Fruit fly (Drosophila melanogaster) ovary, adult (tissue): ENCODE data around the gene CG43322.
A peak's percentile ranks its signal among the peaks of the same experiment; 100 is the strongest.

ENCODE experiments used
- CG17801 ChIP-seq: fragments of 200-800 bp; optimal IDR thresholded peaks from 2 replicates; lab custom pipeline; 2019; ENCODE audit warnings: missing biosample characterization, mild to moderate bottlenecking, missing genetic modification characterization, moderate library complexity; ENCODE audit not compliant: partially characterized antibody

The CG43322 gene

DNA sequence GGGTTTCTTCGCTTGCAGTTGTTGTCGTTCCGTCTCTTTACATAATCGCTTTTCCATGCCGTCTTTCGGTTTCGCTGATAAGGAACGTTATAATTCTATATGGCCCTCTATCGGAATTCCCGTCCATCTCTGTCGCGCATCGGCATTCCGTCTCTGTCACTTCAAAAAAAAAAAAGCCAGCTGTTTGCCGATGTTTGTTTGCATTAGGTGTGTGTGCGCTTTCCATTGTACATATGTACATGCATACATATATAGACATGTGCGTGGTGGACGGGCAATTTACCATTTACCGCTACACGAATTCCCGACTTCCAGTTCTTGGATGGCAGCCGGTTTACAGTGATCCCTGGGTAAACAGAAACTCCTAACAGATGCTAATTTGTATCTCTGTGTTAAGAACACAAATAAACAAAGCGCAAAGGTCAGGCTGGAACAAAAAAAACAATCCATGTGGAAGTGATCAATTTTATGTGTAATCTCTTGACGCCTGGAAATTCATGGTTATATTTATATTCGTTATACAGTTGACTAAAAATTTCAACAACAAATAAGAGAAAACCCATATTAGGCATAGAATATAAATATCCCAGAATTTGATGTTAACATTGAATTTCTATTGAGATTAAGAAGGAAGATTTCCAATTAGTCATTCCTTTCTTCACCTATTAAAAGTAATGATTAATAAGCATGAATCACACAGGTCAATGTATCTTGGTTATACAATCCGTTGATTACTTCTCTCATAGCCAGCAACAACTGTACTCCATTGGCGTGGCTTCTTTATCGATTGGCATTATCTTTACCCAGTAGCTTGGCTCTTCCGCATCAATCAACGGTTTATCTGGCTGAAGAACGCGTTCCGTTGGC is 30.1 kb downstream of the CG43322 start:
- TF ChIP-seq CG17801 (GFP tag; lab: Kevin White, UChicago) = no peak

DNA sequence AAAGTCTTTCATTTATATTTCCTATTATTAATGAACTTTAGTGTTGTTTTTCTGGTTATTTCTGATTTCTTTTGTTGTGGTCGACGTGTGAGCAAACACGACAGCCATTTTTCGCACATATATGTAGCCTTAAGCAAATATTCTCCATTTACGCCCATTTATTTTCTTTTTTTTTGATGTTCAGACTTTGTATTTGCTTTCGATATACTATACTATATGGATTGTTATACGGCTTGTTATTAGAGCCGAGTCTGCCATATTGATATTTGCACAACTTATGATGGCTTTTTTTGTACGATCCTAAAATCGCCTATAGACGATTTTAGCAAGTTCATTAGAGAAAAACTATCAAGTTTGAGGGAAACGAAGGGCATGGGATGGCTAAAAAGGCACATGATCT is 34.5 kb downstream of the CG43322 start:
- no peak for TF ChIP-seq CG17801 (GFP tag; lab: Kevin White, UChicago)

DNA sequence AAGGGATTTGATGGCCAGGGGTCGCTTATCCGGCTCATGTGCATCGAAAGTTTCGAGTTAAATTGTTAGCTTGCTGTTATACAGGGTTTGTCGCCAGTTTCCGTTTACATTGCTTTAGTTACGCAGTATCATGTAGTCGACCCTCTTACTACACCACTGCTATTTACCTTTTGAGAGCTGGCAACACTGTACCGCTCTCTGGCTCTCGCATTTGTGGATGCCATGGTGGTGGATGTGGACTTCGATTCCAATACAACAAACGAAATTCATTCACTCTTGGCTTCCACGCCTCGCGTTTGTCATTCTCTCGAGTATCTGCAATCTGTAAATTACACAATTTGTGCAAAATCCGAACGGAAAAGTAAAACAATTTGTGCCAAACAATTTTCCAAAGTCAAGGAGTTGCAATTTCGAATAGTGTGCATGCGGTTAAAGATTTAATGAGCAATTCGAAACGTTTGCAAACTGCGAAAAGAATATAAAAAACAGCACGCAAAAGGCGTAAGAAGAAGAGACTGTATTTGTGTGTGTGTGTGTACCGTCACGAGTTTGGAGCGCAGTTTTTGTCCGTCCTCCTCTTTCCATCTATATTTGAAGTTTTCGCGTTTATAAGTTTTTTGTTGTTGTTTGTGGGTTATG is 35.9 kb downstream of the CG43322 start:
- TF ChIP-seq CG17801 (GFP tag; lab: Kevin White, UChicago) = peak; percentile 63

DNA sequence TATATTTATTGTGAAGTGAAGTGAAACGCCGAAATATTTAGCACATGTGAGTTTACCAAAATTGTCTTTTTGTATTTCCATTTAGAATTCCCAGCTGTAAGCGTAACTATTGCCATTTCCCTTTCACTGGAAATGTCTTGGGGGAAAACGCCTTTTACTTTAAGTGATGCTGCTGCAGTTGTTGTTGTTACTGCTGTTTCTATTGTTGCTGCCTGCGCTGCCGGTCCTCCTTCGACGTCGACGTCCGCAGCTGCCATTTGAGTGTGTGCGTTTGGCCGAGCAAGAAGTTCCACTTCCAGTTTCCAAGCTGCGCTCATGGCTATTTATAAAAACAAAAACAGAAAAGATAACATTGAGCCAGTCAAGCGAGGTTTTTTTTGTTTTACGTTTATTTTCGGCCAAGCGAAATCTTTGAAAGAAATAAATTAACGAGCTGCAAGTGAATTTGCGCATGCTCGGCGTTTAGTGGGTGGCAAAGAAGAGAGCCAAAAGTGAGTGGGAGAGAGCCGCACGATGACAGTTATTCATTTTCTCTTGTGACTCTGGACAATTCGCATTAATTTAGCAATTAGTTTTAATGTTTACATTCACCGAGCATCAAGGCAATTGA is 36.6 kb downstream of the CG43322 start:
- TF ChIP-seq CG17801 (GFP tag; lab: Kevin White, UChicago) = no peak

DNA sequence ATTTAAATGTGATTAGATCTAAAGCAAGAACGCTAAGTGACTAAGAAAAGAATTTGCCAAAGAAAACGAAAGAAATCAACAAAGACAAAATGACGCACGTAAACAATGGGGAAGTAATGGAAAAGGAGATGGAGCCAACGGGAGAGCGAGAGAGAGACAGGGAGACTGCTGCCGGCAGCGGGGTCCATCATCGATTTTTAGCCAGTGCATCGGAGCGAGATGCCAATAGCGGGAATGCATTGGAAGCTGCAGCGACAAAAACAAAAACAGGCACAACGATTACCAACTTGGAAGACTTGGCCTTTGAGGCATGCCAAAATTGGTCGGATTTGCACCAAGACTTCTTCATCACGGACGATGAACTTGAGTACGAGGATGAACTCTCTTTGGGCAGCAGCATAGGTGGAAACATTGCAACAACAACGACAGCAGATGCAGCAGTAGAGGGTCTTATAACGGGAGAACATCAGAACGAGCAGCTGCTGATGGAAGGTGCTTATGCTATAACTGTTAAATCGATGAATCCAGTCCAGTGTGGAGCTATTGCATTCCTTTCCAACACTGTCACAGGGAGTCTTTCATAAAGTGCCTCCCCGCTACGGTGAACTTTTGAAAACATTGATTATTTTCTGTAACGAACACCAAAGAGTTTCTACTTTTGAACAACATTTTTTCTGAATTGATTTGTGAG is 37.4 kb downstream of the CG43322 start:
- no peak for TF ChIP-seq CG17801 (GFP tag; lab: Kevin White, UChicago)

DNA sequence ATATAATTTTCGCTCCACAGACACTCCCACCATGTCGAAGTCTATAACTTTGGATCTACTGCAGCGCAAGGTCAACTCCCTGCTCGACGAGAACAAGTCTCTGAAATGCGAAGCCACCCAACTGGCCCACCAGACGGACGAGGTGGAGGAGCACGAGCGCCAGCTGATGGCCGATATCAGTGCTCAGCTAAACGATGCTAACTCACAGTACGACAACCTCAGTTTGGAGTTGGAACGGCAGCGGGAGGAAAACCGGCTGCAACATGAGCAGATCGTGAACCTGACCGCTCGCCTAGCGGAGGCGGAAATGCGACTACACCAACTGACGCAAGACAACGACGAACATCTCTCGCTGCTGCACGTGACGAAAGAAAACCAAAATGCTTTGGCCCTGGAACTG is 38.5 kb downstream of the CG43322 start:
- no peak for TF ChIP-seq CG17801 (GFP tag; lab: Kevin White, UChicago)

DNA sequence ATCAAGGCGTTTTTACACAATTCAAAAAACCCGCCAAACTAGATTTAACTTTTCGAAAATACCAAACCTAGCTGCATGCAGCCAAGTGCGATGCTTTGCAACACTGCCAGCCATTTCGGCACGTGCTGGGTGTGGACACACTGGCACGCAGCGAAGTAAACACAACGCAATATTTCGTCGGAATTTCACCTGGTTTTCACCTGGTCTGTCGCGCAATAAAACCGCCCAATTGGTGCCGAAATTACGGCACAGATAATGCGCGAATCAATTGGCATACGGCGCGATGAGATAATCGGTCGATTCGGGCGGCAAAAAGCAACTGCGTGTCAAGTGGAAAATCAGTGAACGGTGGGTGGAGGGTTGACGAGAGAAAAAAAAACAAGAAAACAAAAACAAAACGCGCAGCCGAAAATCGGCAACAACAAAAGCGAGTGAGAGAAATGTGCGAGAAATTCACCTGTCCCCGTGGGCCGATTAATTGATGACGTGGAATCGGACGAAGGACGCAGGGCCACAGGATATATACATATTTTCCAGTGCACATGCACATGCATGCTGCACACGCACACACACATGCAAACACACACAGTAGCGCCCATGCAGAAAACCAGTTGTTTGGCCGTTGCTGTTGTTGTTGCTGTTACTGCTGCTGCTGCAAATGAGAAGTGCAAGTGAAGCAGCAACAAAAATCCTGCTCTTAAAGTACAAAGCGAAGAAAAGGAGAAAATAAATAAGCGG is 43.2 kb downstream of the CG43322 start, which contains the start of gene Mnn1:
TSS of gene Mnn1 (plus strand) at position 113 of the 738 bp plus-strand sequence.
- TF ChIP-seq CG17801 (GFP tag; lab: Kevin White, UChicago) = peak; percentile 41

DNA sequence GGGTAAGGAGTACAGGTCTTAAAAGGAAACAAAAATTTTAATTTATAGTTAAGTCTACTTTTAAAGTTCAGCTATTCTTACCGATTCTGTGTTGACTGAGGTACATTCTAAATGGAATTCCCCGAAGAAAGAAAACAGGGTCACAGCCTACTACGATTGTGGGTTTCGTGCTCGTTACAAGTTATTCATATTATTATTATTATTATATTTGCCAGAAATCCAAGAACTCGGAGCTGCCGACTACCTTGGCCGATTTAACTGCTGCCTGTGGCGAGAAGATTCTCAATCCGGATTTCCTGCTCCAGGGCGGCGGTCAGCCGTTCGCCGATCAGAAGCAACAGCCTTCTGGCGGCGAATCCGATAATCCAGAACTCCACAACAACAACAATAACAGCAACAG is 47.6 kb downstream of the CG43322 start, which contains the start of gene Mst27D:
TSS of gene Mst27D (minus strand) at position 101 of the 400 bp plus-strand sequence.
- no peak for TF ChIP-seq CG17801 (GFP tag; lab: Kevin White, UChicago)

DNA sequence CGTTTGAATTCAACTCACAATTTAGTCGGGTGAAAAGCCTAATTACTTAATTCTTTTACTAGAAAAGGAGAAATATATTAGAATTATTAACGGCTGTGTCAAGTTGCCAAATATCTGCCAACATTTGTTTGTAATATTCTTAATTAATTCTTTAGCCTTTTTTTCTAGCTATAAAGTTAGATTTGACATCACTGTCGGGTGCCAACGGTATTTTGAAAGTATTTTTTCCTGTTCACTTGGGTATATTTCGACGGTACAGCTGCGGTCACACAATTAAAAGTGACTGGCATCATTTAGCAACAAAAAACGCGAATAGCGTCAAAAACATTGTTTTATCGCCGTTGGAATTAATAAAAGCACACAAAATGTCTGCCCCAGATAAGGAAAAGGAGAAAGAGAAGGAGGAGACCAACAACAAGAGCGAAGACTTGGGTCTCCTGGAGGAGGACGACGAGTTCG is 50.6 kb downstream of the CG43322 start, which contains the start of gene Sem1:
TSS of gene Sem1 (plus strand) at position 266 of the 459 bp plus-strand sequence.
- no peak for TF ChIP-seq CG17801 (GFP tag; lab: Kevin White, UChicago)
